Fruit fly (Drosophila melanogaster) whole organism, wandering third instar larva: ENCODE measurements around the gene CG31300.
A peak's percentile ranks its signal among the peaks of the same experiment; 100 is the strongest.

Experiments
- Abd-B ChIP-seq: fragments of >200 bp; optimal IDR thresholded peaks from 2 replicates; lab custom pipeline; 2017; ENCODE audit warnings: missing biosample characterization, missing genetic modification characterization
- CrebA ChIP-seq: fragments of 200-800 bp; sonication (Bioruptor generic); optimal IDR thresholded peaks from 2 replicates; lab custom pipeline; 2016; ENCODE audit warnings: missing biosample characterization, mild to moderate bottlenecking, missing genetic modification characterization, borderline replicate concordance
- Dfd ChIP-seq: fragments of >200 bp; optimal IDR thresholded peaks from 2 replicates; lab custom pipeline; 2017; ENCODE audit warnings: missing biosample characterization, missing genetic modification characterization
- Dif ChIP-seq: fragments of 200-275, 200-300 bp; sonication (Bioruptor generic); optimal IDR thresholded peaks from 2 replicates; lab custom pipeline; 2018; ENCODE audit warnings: missing biosample characterization, missing genetic modification characterization; ENCODE audit not compliant: partially characterized antibody
- GATAd ChIP-seq: sonication (Bioruptor generic); optimal IDR thresholded peaks from 2 replicates; lab custom pipeline; 2016; ENCODE audit warnings: missing biosample characterization, missing genetic modification characterization
- HLH106 ChIP-seq: fragments of 200-800 bp; optimal IDR thresholded peaks from 3 replicates; lab custom pipeline; 2019; ENCODE audit warnings: missing biosample characterization, mild to moderate bottlenecking, missing genetic modification characterization, moderate library complexity
- Hnf4 ChIP-seq: fragments of 200-800 bp; sonication (Bioruptor generic); optimal IDR thresholded peaks from 2 replicates; lab custom pipeline; 2016; ENCODE audit warnings: missing biosample characterization, mild to moderate bottlenecking, missing genetic modification characterization
- Hr78 ChIP-seq: fragments of >200 bp; optimal IDR thresholded peaks from 2 replicates; lab custom pipeline; 2017; ENCODE audit warnings: missing biosample characterization, missing genetic modification characterization
- Hr83 ChIP-seq: fragments of 200-300 bp; sonication (Bioruptor generic); optimal IDR thresholded peaks from 2 replicates; lab custom pipeline; 2016; ENCODE audit warnings: missing biosample characterization, mild to moderate bottlenecking, missing genetic modification characterization, moderate library complexity; ENCODE audit not compliant: poor library complexity, severe bottlenecking
- Jra ChIP-seq: sonication (Bioruptor generic); optimal IDR thresholded peaks from 2 replicates; lab custom pipeline; 2016; ENCODE audit warnings: missing biosample characterization, missing genetic modification characterization
- Mio ChIP-seq: sonication (Bioruptor generic); optimal IDR thresholded peaks from 2 replicates; lab custom pipeline; 2016; ENCODE audit warnings: missing biosample characterization, missing genetic modification characterization
- Myc ChIP-seq: fragments of >200 bp; optimal IDR thresholded peaks from 2 replicates; lab custom pipeline; 2017
- N ChIP-seq: fragments of >200 bp; optimal IDR thresholded peaks from 2 replicates; lab custom pipeline; 2018; ENCODE audit warnings: missing biosample characterization, missing external identifiers, missing genetic modification characterization
- OdsH ChIP-seq: fragments of 200-800 bp; sonication (Bioruptor generic); optimal IDR thresholded peaks from 2 replicates; lab custom pipeline; 2016; ENCODE audit warnings: missing biosample characterization, mild to moderate bottlenecking, missing genetic modification characterization
- Rel ChIP-seq, 2 experiments: fragments of 200-800 bp; sonication (Bioruptor generic) in 1 of 2; optimal IDR thresholded peaks; 2 replicates in 1 of 2; 3 replicates in 1 of 2; lab custom pipeline; 2016 to 2019; ENCODE audit warnings: mild to moderate bottlenecking in 2 of 2, missing biosample characterization in 2 of 2, missing genetic modification characterization in 2 of 2, moderate library complexity in 1 of 2
- Sp1 ChIP-seq: fragments of 200-800 bp; sonication (Bioruptor generic); optimal IDR thresholded peaks from 3 replicates; lab custom pipeline; 2019; ENCODE audit warnings: missing biosample characterization, mild to moderate bottlenecking, missing genetic modification characterization, moderate library complexity
- Vsx2 ChIP-seq: fragments of 200-300, 225-300 bp; sonication (Bioruptor generic); optimal IDR thresholded peaks from 2 replicates; lab custom pipeline; 2018; ENCODE audit warnings: missing biosample characterization, missing genetic modification characterization; ENCODE audit not compliant: partially characterized antibody
- br ChIP-seq: fragments of 200-800 bp; sonication (Bioruptor generic); optimal IDR thresholded peaks from 2 replicates; lab custom pipeline; 2016; ENCODE audit warnings: missing biosample characterization, missing genetic modification characterization
- brk ChIP-seq: fragments of 200-800 bp; sonication (Bioruptor generic); optimal IDR thresholded peaks from 2 replicates; lab custom pipeline; 2016; ENCODE audit warnings: missing biosample characterization, mild to moderate bottlenecking, missing genetic modification characterization
- dl ChIP-seq, 2 experiments: fragments of 175-275, 200-275 bp in 1 of 2; fragments of 200-275 bp in 1 of 2; sonication (Bioruptor generic); optimal IDR thresholded peaks; lab custom pipeline; 2018; ENCODE audit warnings: mild to moderate bottlenecking in 2 of 2, missing biosample characterization in 2 of 2, missing genetic modification characterization in 2 of 2, moderate library complexity in 2 of 2; ENCODE audit not compliant: partially characterized antibody in 2 of 2, insufficient read depth in 1 of 2
- dsf ChIP-seq: sonication (Bioruptor generic); optimal IDR thresholded peaks from 2 replicates; lab custom pipeline; 2016; ENCODE audit warnings: missing biosample characterization, missing genetic modification characterization, borderline replicate concordance
- ey ChIP-seq: fragments of 200-800 bp; sonication (Bioruptor generic); optimal IDR thresholded peaks from 2 replicates; lab custom pipeline; 2016; ENCODE audit warnings: missing biosample characterization, missing genetic modification characterization
- foxo ChIP-seq, 2 experiments: fragments of 200-800 bp; sonication (Bioruptor generic); optimal IDR thresholded peaks; 2 replicates in 1 of 2; 3 replicates in 1 of 2; lab custom pipeline; 2016 to 2017; ENCODE audit warnings: missing biosample characterization in 2 of 2, missing genetic modification characterization in 2 of 2
- fru ChIP-seq: fragments of 200-800 bp; sonication (Bioruptor generic); optimal IDR thresholded peaks from 3 replicates; lab custom pipeline; 2016; ENCODE audit warnings: missing biosample characterization, mild to moderate bottlenecking, missing genetic modification characterization
- h ChIP-seq: fragments of 200-800 bp; sonication (Bioruptor generic); optimal IDR thresholded peaks from 3 replicates; lab custom pipeline; 2016; ENCODE audit warnings: missing biosample characterization, mild to moderate bottlenecking, missing genetic modification characterization
- jim ChIP-seq: fragments of 175-275, 200-325 bp; sonication (Bioruptor generic); optimal IDR thresholded peaks from 2 replicates; lab custom pipeline; 2016; ENCODE audit warnings: missing biosample characterization, mild to moderate bottlenecking, missing genetic modification characterization
- lola ChIP-seq: fragments of >200 bp; optimal IDR thresholded peaks from 2 replicates; lab custom pipeline; 2017; ENCODE audit warnings: missing biosample characterization, missing genetic modification characterization
- pan ChIP-seq: fragments of >200 bp; optimal IDR thresholded peaks from 2 replicates; lab custom pipeline; 2017
- psq ChIP-seq: fragments of 200-800 bp; sonication (Bioruptor generic); optimal IDR thresholded peaks from 3 replicates; lab custom pipeline; 2017; ENCODE audit warnings: missing biosample characterization, mild to moderate bottlenecking, missing genetic modification characterization, moderate library complexity
- rgr ChIP-seq: fragments of 200-800 bp; sonication (Bioruptor generic); optimal IDR thresholded peaks from 3 replicates; lab custom pipeline; 2016; ENCODE audit warnings: missing biosample characterization, mild to moderate bottlenecking, missing genetic modification characterization
- sage ChIP-seq: fragments of 200-800 bp; sonication (Bioruptor generic); optimal IDR thresholded peaks from 2 replicates; lab custom pipeline; 2016; ENCODE audit warnings: missing biosample characterization, mild to moderate bottlenecking, missing genetic modification characterization
- tai ChIP-seq: sonication (Bioruptor generic); optimal IDR thresholded peaks from 2 replicates; lab custom pipeline; 2016; ENCODE audit warnings: missing biosample characterization, missing genetic modification characterization
- usp ChIP-seq: fragments of >200 bp; optimal IDR thresholded peaks from 2 replicates; lab custom pipeline; 2017; ENCODE audit warnings: missing biosample characterization, missing genetic modification characterization
- woc ChIP-seq: sonication (Bioruptor generic); optimal IDR thresholded peaks from 2 replicates; lab custom pipeline; 2016; ENCODE audit warnings: missing biosample characterization, mild to moderate bottlenecking, missing genetic modification characterization

The CG31300 gene

DNA sequence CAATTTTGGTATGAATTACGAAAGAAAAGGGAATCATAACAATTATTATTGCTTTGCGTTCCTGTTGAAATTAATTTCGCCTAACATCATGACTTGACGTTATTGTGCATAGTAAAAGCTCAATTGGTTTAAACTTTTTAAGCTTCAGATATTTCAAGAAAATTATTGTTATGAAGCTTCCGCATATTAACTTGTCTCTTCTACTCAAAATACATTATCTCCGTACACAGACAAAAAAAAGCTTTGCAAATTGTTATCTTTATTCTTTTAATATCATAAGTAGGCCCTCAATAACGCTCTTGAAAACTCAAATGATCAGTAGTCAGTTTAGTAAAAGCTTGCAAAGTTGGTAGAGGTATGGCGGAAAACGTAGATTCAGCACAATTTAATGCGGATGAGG lies 3.7 kb downstream of the CG31300 start, which contains the start of gene CG13658:
CG13658 (plus strand) TSS at position 347 of the 400 bp plus-strand sequence.
- TF ChIP-seq Abd-B = no peak
- no peak for TF ChIP-seq N (GFP tag; lab: Kevin White, UChicago)

DNA sequence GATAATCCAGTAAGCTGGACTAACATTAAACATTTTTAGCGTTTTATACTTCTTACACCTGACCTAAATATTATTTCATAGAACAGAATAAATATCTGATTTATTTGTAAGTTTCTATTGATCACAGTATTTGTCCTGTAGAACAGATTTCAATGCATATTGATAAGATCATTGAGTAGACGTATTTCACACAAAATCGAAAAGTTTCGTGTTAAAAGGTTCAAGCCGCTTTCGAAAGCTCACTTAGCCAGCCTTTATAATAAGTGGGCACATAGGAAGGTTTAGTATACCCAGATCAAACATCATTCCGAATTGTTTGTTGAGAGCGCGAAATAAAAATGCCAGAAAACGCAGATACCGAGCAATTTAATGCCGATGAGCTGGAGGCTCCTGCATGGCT lies 6.2 kb downstream of the CG31300 start, which contains the start of gene CG11893:
CG11893 (plus strand) TSS at position 301 of the 400 bp plus-strand sequence.
- TF ChIP-seq OdsH (GFP tag; lab: Kevin White, UChicago) = no peak
- TF ChIP-seq Abd-B = no peak
- TF ChIP-seq Hr83 (GFP tag; lab: Kevin White, UChicago) = no peak
- no peak for TF ChIP-seq Dif (GFP tag; lab: Kevin White, UChicago)
- TF ChIP-seq Mio (GFP tag; lab: Kevin White, UChicago) = no peak
- TF ChIP-seq tai = no peak

DNA sequence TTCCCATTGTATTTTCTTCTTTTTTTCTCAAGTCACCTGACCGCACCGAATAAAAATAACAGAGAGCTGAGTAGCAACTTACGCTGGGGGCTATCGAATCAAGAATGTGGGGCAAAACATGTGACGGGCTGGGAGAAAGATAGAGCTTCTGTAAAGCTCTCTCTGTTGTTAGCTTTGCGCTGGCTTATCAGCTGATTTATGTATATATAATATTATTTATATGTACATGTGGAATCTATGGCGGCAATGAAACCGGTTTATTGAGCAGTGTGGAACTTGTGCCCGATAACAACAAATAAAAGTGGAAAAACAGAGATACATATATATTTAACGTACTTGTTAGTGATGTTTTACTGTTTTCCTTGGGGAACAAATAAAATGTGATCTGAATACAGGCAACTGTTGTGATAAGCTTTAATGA lies 9.5 kb downstream of the CG31300 start, which contains the start of gene CG31098:
CG31098 (minus strand) TSS at position 114 of the 421 bp plus-strand sequence.
- TF ChIP-seq Vsx2 (GFP tag; lab: Kevin White, UChicago) (no peak), usp (GFP tag; lab: Kevin White, UChicago) (no peak), Sp1 (GFP tag; lab: Kevin White, UChicago) (no peak), fru (GFP tag; lab: Kevin White, UChicago) (no peak), sage (GFP tag; lab: Kevin White, UChicago) (peak; percentile 67), Rel (GFP tag; optimal IDR thresholded peaks at IDR 0.05; lab: Kevin White, UChicago) (peak; percentile 85), Rel (tag; optimal IDR thresholded peaks at IDR 0.05; lab: Kevin White, UChicago) (no peak), tai (no peak), Myc (lab: Kevin White, UChicago) (no peak), lola (GFP tag; lab: Kevin White, UChicago) (no peak), CrebA (GFP tag; lab: Kevin White, UChicago) (peak; percentile 93), rgr (GFP tag; lab: Kevin White, UChicago) (peak; percentile 21), ey (no peak), brk (GFP tag; lab: Kevin White, UChicago) (peak; percentile 74), h (GFP tag; lab: Kevin White, UChicago) (peak; percentile 64), jim (GFP tag; lab: Kevin White, UChicago) (no peak), Abd-B (no peak), OdsH (GFP tag; lab: Kevin White, UChicago) (peak; percentile 16), Hr83 (GFP tag; lab: Kevin White, UChicago) (no peak), HLH106 (tag; lab: Kevin White, UChicago) (no peak), Dif (GFP tag; lab: Kevin White, UChicago) (no peak), Dfd (GFP tag; lab: Kevin White, UChicago) (no peak), Mio (GFP tag; lab: Kevin White, UChicago) (no peak), dsf (GFP tag; lab: Kevin White, UChicago) (no peak), psq (no peak), Jra (GFP tag; lab: Kevin White, UChicago) (no peak)

DNA sequence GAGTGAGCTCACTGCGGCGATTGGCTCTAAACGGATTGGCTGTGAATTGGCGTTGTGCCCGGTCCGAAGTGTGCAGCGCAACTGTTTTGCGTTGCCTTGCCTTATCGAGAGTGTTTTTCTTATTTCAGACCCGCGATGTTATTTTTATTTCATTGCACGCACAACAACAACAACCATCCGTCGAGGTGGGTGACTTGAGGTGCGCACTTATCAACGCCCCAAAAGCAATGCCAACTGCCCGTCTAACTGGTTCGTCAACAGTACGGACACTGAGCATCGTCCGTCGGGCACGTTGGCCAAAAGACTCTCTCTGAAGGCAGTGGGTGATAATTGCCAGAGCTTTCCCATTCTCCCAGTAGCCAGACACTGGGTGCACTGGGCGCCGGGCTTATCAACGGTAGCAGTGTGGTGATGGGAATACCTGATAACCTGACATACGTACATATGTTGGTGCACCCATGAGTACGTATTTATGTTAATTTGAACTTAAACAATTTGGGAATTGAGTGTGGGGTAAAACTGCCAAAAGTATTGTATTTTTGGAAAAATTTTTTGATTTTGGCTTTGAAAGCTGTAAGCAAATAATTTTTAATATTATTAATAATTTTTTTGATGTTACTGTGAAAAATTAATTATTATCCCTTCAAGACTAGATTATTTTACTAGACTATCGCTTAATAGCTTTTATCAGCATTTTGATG lies 12.1 kb downstream of the CG31300 start, which contains the start of gene CG31102:
CG31102 (minus strand) TSS at position 275 of the 701 bp plus-strand sequence.
- TF ChIP-seq Hnf4 (GFP tag; lab: Kevin White, UChicago) (peak; percentile 40), GATAd (no peak), woc (GFP tag; lab: Kevin White, UChicago) (no peak), pan (lab: Kevin White, UChicago) (no peak), tai (no peak), dl (GFP tag; optimal IDR thresholded peaks at IDR 0.05; lab: Kevin White, UChicago; ENCODE audit: insufficient read depth in 1 of 2, partially characterized antibody in 2 of 2) (peak in 1 of 2 experiments; percentile 60), Hr78 (GFP tag; lab: Kevin White, UChicago) (no peak), N (GFP tag; lab: Kevin White, UChicago) (no peak), Abd-B (no peak), fru (GFP tag; lab: Kevin White, UChicago) (peak; percentile 39), Hr83 (GFP tag; lab: Kevin White, UChicago) (peak; percentile 12), Vsx2 (GFP tag; lab: Kevin White, UChicago) (peak; percentile 37), Mio (GFP tag; lab: Kevin White, UChicago) (no peak), Dfd (GFP tag; lab: Kevin White, UChicago) (no peak), ey (no peak), dsf (GFP tag; lab: Kevin White, UChicago) (no peak), Dif (GFP tag; lab: Kevin White, UChicago) (peak; percentile 7), usp (GFP tag; lab: Kevin White, UChicago) (no peak), Rel (GFP tag; optimal IDR thresholded peaks at IDR 0.05; lab: Kevin White, UChicago) (no peak), Rel (tag; optimal IDR thresholded peaks at IDR 0.05; lab: Kevin White, UChicago) (peak; percentile 84), Jra (GFP tag; lab: Kevin White, UChicago) (peak; percentile 32), CrebA (GFP tag; lab: Kevin White, UChicago) (peak; percentile 82), Sp1 (GFP tag; lab: Kevin White, UChicago) (no peak), psq (no peak), br (GFP tag; lab: Kevin White, UChicago) (peak; percentile 14), sage (GFP tag; lab: Kevin White, UChicago) (peak; percentile 7), foxo (GFP tag; optimal IDR thresholded peaks at IDR 0.05; lab: Kevin White, UChicago) (no peak), h (GFP tag; lab: Kevin White, UChicago) (peak; percentile 93), rgr (GFP tag; lab: Kevin White, UChicago) (peak; percentile 33), OdsH (GFP tag; lab: Kevin White, UChicago) (no peak), lola (GFP tag; lab: Kevin White, UChicago) (no peak)
